Fruit fly (Drosophila melanogaster): ENCODE measurements around the gene klu.

DNA sequence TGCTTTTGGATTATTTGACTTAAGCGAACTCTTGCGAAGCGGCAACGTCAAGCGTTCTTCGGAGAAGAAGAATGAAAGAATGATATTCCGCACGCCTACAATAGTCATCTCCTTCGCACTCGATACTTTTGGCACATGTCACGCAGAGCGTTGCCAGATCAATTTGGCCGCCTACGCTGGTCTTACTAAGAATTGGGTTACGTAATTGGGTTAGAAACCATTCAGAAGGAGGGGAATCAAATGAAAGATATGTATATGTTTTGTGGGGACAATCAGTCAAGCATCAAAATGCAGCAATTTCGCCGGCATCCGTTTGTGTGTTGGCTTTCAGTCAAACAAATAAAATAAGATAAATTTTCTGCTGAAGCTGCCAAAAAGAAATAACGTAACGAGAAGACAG lies 23.4 kb downstream of the klu start:
- TF ChIP-seq vri (GFP tag; optimal IDR thresholded peaks at IDR 0.05) (no peak), CG31627 (GFP tag; optimal IDR thresholded peaks at IDR 0.05) (no peak), Lpt (GFP tag; optimal IDR thresholded peaks at IDR 0.05) (no peak), lz (GFP tag; optimal IDR thresholded peaks at IDR 0.05) (no peak), CG6792 (GFP tag; optimal IDR thresholded peaks at IDR 0.05) (no peak), salr (GFP tag; optimal IDR thresholded peaks at IDR 0.05) (no peak), Hr38 (GFP tag; optimal IDR thresholded peaks at IDR 0.05) (no peak)
